Fruit fly (Drosophila melanogaster): ENCODE results near the gene CG13458.

CG13458 gene

dm6 chr3L:15158330-15159114 lies 45.2 kb downstream of the CG13458 start, which contains the start of the genes Msh6 and Prp31:
Gene Msh6 (minus strand): TSS chr3L:15158562.
Gene Prp31 (plus strand): TSS chr3L:15159100.
- peak; percentile 72; the same call in 2 of the 3 replicates for TF ChIP-seq Aef1 (GFP tag; IDR thresholded peaks at IDR 0.05)
- peak; percentile 55; the same call in 1 of the 2 replicates for TF ChIP-seq CG14014 (GFP tag; IDR thresholded peaks at IDR 0.05)
- TF ChIP-seq Dbx (GFP tag; IDR thresholded peaks at IDR 0.05): peak; percentile 52; the same call in 2 of the 3 replicates
- TF ChIP-seq CG11456 (GFP tag; IDR thresholded peaks at IDR 0.05): no peak
- TF ChIP-seq CG15269 (tag; optimal IDR thresholded peaks at IDR 0.05): peak; percentile 70
- no peak for TF ChIP-seq CG6791 (GFP tag; IDR thresholded peaks at IDR 0.05; ENCODE audit: partially characterized antibody)
- TF ChIP-seq exex (tag; optimal IDR thresholded peaks at IDR 0.05): no peak
- no peak for TF ChIP-seq emc (GFP tag; optimal IDR thresholded peaks at IDR 0.05)
- peak; percentile 49 for TF ChIP-seq B-H2 (GFP tag; optimal IDR thresholded peaks at IDR 0.05)
- TF ChIP-seq CG1792 (GFP tag; optimal IDR thresholded peaks at IDR 0.05): peak; percentile 31
- TF ChIP-seq CG4820 (GFP tag; optimal IDR thresholded peaks at IDR 0.05): peak; percentile 70
- TF ChIP-seq wor (GFP tag; IDR thresholded peaks at IDR 0.05): no peak; the same call in 1 of the 2 replicates
- no peak for TF ChIP-seq CG31365 (tag; optimal IDR thresholded peaks at IDR 0.05)
- TF ChIP-seq CG32767 (GFP tag; IDR thresholded peaks at IDR 0.05): no peak
- TF ChIP-seq MESR4 (GFP tag; optimal IDR thresholded peaks at IDR 0.05): peak; percentile 1
- no peak for TF ChIP-seq HLHmδ (GFP tag; optimal IDR thresholded peaks at IDR 0.05)
- TF ChIP-seq Ssrp (tag; optimal IDR thresholded peaks at IDR 0.05): peak; percentile 85
- TF ChIP-seq HHEX (GFP tag; optimal IDR thresholded peaks at IDR 0.05): peak; percentile 22
- no peak for TF ChIP-seq CG3065 (GFP tag; optimal IDR thresholded peaks at IDR 0.05)
- TF ChIP-seq HmgZ (tag; optimal IDR thresholded peaks at IDR 0.05): peak; percentile 3
- no peak for TF ChIP-seq pros (GFP tag; optimal IDR thresholded peaks at IDR 0.05)
- TF ChIP-seq zf30C (GFP tag; optimal IDR thresholded peaks at IDR 0.05): no peak
- peak; percentile 29 for TF ChIP-seq Antp (GFP tag; optimal IDR thresholded peaks at IDR 0.05)
- no peak for TF ChIP-seq amos (GFP tag; IDR thresholded peaks at IDR 0.05; ENCODE audit: partially characterized antibody)
- TF ChIP-seq fd64A (GFP tag; optimal IDR thresholded peaks at IDR 0.05): no peak
- no peak for TF ChIP-seq CG13287 (GFP tag; IDR thresholded peaks at IDR 0.05; ENCODE audit: partially characterized antibody)
- peak; percentile 5 for TF ChIP-seq CG10431 (GFP tag; optimal IDR thresholded peaks at IDR 0.05)
- no peak for TF ChIP-seq gcm2 (GFP tag; optimal IDR thresholded peaks at IDR 0.05)
- TF ChIP-seq Nf-YB (GFP tag; optimal IDR thresholded peaks at IDR 0.05): peak; percentile 48
- TF ChIP-seq tx (GFP tag; optimal IDR thresholded peaks at IDR 0.05): peak; percentile 66
- TF ChIP-seq hkb (optimal IDR thresholded peaks at IDR 0.05): no peak
- TF ChIP-seq hkb (GFP tag; IDR thresholded peaks at IDR 0.05): no peak
- no peak for TF ChIP-seq kni (GFP tag; optimal IDR thresholded peaks at IDR 0.05)
- TF ChIP-seq oc (tag; optimal IDR thresholded peaks at IDR 0.05): no peak
- no peak for TF ChIP-seq CG43689 (GFP tag; IDR thresholded peaks at IDR 0.05)
- peak; percentile 51 for TF ChIP-seq ewg (GFP tag; optimal IDR thresholded peaks at IDR 0.05)
- peak; percentile 30; the same call in 1 of the 2 replicates for TF ChIP-seq chm (GFP tag; IDR thresholded peaks at IDR 0.05)
- TF ChIP-seq p53 (GFP tag; optimal IDR thresholded peaks at IDR 0.05): no peak
- peak; percentile 32 for TF ChIP-seq CG18476 (GFP tag; optimal IDR thresholded peaks at IDR 0.05)
- peak; percentile 59 for TF ChIP-seq CG17359 (tag; optimal IDR thresholded peaks at IDR 0.05)
- TF ChIP-seq vfl (GFP tag; optimal IDR thresholded peaks at IDR 0.05): no peak
- TF ChIP-seq CG6854 (GFP tag; optimal IDR thresholded peaks at IDR 0.05): no peak
- peak; percentile 42 for TF ChIP-seq unpg (GFP tag; optimal IDR thresholded peaks at IDR 0.05)
- peak; percentile 22 for TF ChIP-seq CG4854 (GFP tag; optimal IDR thresholded peaks at IDR 0.05)
- TF ChIP-seq Gsc (GFP tag; IDR thresholded peaks at IDR 0.05): no peak
- peak; percentile 87 for TF ChIP-seq CG12391 (tag; optimal IDR thresholded peaks at IDR 0.05)
- peak; percentile 64 for TF ChIP-seq NC2β (GFP tag; optimal IDR thresholded peaks at IDR 0.05)
- no peak for TF ChIP-seq Tbp (GFP tag; optimal IDR thresholded peaks at IDR 0.05)
- TF ChIP-seq danr (GFP tag; IDR thresholded peaks at IDR 0.05): peak; percentile 51

All from whole organism, embryonic.